Worm (Caenorhabditis elegans): ENCODE measurements around the gene agr-1.

agr-1 gene

ce11 chrII:6721581-6721980, 53.4 kb downstream of the agr-1 start (continued):
- TF ChIP-seq daf-16 (GFP tag; optimal IDR thresholded peaks at IDR 0.05): no peak
- no peak for TF ChIP-seq daf-16 (tag; optimal IDR thresholded peaks at IDR 0.05)
- TF ChIP-seq dmd-8 (GFP tag; IDR thresholded peaks at IDR 0.05): 0 out of 2 replicates have a peak, but pooled peaks have one; percentile 71
- no peak for TF ChIP-seq cey-2 (tag; optimal IDR thresholded peaks at IDR 0.05; ENCODE audit: borderline replicate concordance, insufficient read depth)
- TF ChIP-seq egl-27 (tag; optimal IDR thresholded peaks at IDR 0.05): no peak
- peak; percentile 21 for TF ChIP-seq spr-1 (tag; optimal IDR thresholded peaks at IDR 0.05)
- peak; percentile 32 for TF ChIP-seq nhr-28 (tag; optimal IDR thresholded peaks at IDR 0.05)
- no peak for TF ChIP-seq fos-1 (tag; optimal IDR thresholded peaks at IDR 0.05)
- TF ChIP-seq ceh-44 (GFP tag; IDR thresholded peaks at IDR 0.05): 0 out of 2 replicates have a peak, but pooled peaks have one; percentile 23
- no peak for TF ChIP-seq F26F4.8 (GFP tag; conservative IDR thresholded peaks at IDR 0.05)
- no peak for TF ChIP-seq pqm-1 (tag; optimal IDR thresholded peaks at IDR 0.05)
- TF ChIP-seq nhr-102 (tag; optimal IDR thresholded peaks at IDR 0.05): no peak
- peak; percentile 63; the same call in 1 of the 2 replicates for TF ChIP-seq arid-1 (GFP tag; conservative IDR thresholded peaks at IDR 0.05)
- no peak for TF ChIP-seq tag-97 (GFP tag; IDR thresholded peaks at IDR 0.05)
- TF ChIP-seq ceh-20 (GFP tag; IDR thresholded peaks at IDR 0.05): 0 out of 2 replicates have a peak, but pooled peaks have one; percentile 48
- TF ChIP-seq unc-39 (tag; optimal IDR thresholded peaks at IDR 0.05): no peak
- no peak for TF ChIP-seq nhr-6 (tag; optimal IDR thresholded peaks at IDR 0.05)
- no peak for TF ChIP-seq T26A8.4 (GFP tag; IDR thresholded peaks at IDR 0.05)
- TF ChIP-seq ztf-11 (tag; optimal IDR thresholded peaks at IDR 0.05): no peak
- no peak for TF ChIP-seq ama-1 (optimal IDR thresholded peaks at IDR 0.05)
- no peak for TF ChIP-seq gei-8 (GFP tag; optimal IDR thresholded peaks at IDR 0.05)
- no peak for TF ChIP-seq snpc-1.2 (GFP tag; IDR thresholded peaks at IDR 0.05)
- TF ChIP-seq dmd-6 (GFP tag; IDR thresholded peaks at IDR 0.05): peak; percentile 43
- TF ChIP-seq snpc-4 (tag; optimal IDR thresholded peaks at IDR 0.05): no peak
- no peak for TF ChIP-seq egl-43 (GFP tag; IDR thresholded peaks at IDR 0.05)
- no peak for TF ChIP-seq mdt-29 (GFP tag; IDR thresholded peaks at IDR 0.05)
- TF ChIP-seq Y5F2A.4 (GFP tag; optimal IDR thresholded peaks at IDR 0.05): no peak
- no peak for TF ChIP-seq sdz-12 (GFP tag; optimal IDR thresholded peaks at IDR 0.05)
- TF ChIP-seq nhr-41 (GFP tag; IDR thresholded peaks at IDR 0.05): peak; percentile 63; the same call in 1 of the 2 replicates
- no peak for TF ChIP-seq daf-12 (tag; optimal IDR thresholded peaks at IDR 0.05)
- no peak for TF ChIP-seq F37D6.2 (tag; optimal IDR thresholded peaks at IDR 0.05)
- TF ChIP-seq fkh-10 (GFP tag; optimal IDR thresholded peaks at IDR 0.05): no peak
- TF ChIP-seq ceh-32 (tag; optimal IDR thresholded peaks at IDR 0.05; ENCODE audit: poor library complexity): no peak
- TF ChIP-seq nhr-111 (GFP tag; optimal IDR thresholded peaks at IDR 0.05): no peak
- TF ChIP-seq lin-29 (GFP tag; IDR thresholded peaks at IDR 0.05): no peak
- no peak for TF ChIP-seq mxl-2 (GFP tag; conservative IDR thresholded peaks at IDR 0.05)
- TF ChIP-seq dpl-1 (GFP tag; optimal IDR thresholded peaks at IDR 0.05): no peak
- no peak for TF ChIP-seq D1046.2 (GFP tag; IDR thresholded peaks at IDR 0.05)
- TF ChIP-seq mep-1 (tag; optimal IDR thresholded peaks at IDR 0.05): peak; percentile 35
- TF ChIP-seq Y48G9A.11 (GFP tag; IDR thresholded peaks at IDR 0.05): no peak
- no peak for TF ChIP-seq F10B5.3 (tag; optimal IDR thresholded peaks at IDR 0.05)
- no peak for TF ChIP-seq php-3 (GFP tag; IDR thresholded peaks at IDR 0.05)
- no peak for TF ChIP-seq ces-1 (GFP tag; optimal IDR thresholded peaks at IDR 0.05)
- TF ChIP-seq ZK337.2 (GFP tag; IDR thresholded peaks at IDR 0.05): no peak
- no peak for TF ChIP-seq nhr-237 (tag; optimal IDR thresholded peaks at IDR 0.05)
- 0 out of 4 replicates have a peak, but pooled peaks of 1 of the 2 experiments have one; percentile 58 for TF ChIP-seq madf-5 (GFP tag; IDR thresholded peaks at IDR 0.05)
- TF ChIP-seq madf-9 (GFP tag; conservative IDR thresholded peaks at IDR 0.05): no peak
- no peak for TF ChIP-seq zip-11 (GFP tag; IDR thresholded peaks at IDR 0.05)
- no peak for TF ChIP-seq lir-3 (tag; optimal IDR thresholded peaks at IDR 0.05)
- 0 out of 2 replicates have a peak, but pooled peaks have one; percentile 18 for TF ChIP-seq nhr-42 (GFP tag; IDR thresholded peaks at IDR 0.05)
- TF ChIP-seq nhr-76 (tag; optimal IDR thresholded peaks at IDR 0.05): no peak
- no peak for TF ChIP-seq hlh-11 (tag; optimal IDR thresholded peaks at IDR 0.05)
- no peak for TF ChIP-seq nhr-10 (tag; optimal IDR thresholded peaks at IDR 0.05)
